Fruit fly (Drosophila melanogaster): ENCODE data around the gene CG10097.

CG10097 gene

dm6 chr3R:12425510-12426309, 29.9 kb upstream of the CG10097 start, which contains the start of gene Pp1-87B (continued):
- TF ChIP-seq CG10543 (GFP tag; optimal IDR thresholded peaks at IDR 0.05) (peak; percentile 53), CG43689 (GFP tag; IDR thresholded peaks at IDR 0.05) (no peak), CTCF (GFP tag; optimal IDR thresholded peaks at IDR 0.05) (no peak), CG31441 (GFP tag; IDR thresholded peaks at IDR 0.05) (peak; percentile 25; the same call in 1 of the 2 replicates), CG9609 (GFP tag; optimal IDR thresholded peaks at IDR 0.05) (peak; percentile 30), dm (GFP tag; optimal IDR thresholded peaks at IDR 0.05) (peak; percentile 89), CG17186 (GFP tag; optimal IDR thresholded peaks at IDR 0.05) (peak; percentile 54), Dip2 (GFP tag; IDR thresholded peaks at IDR 0.05) (no peak), CG18262 (tag; optimal IDR thresholded peaks at IDR 0.05) (peak; percentile 34), Usf (GFP tag; optimal IDR thresholded peaks at IDR 0.05) (peak; percentile 29), Stat92E (GFP tag; optimal IDR thresholded peaks at IDR 0.05) (peak in 1 of 3 experiments; percentile 16), NK7.1 (GFP tag; optimal IDR thresholded peaks at IDR 0.05) (no peak), Abd-B (GFP tag; optimal IDR thresholded peaks at IDR 0.05) (peak; percentile 30), cwo (GFP tag; optimal IDR thresholded peaks at IDR 0.05) (no peak), nmo (GFP tag; optimal IDR thresholded peaks at IDR 0.05) (peak; percentile 72), toy (GFP tag; IDR thresholded peaks at IDR 0.05) (no peak), CG2116 (GFP tag; optimal IDR thresholded peaks at IDR 0.05) (peak; percentile 66), CG14710 (tag; optimal IDR thresholded peaks at IDR 0.05) (peak; percentile 76), CG8944 (GFP tag; optimal IDR thresholded peaks at IDR 0.05) (no peak), Fer1 (GFP tag; optimal IDR thresholded peaks at IDR 0.05) (peak; percentile 14), CG13775 (GFP tag; optimal IDR thresholded peaks at IDR 0.05) (peak; percentile 34), CG7786 (GFP tag; optimal IDR thresholded peaks at IDR 0.05) (peak; percentile 2), h (optimal IDR thresholded peaks at IDR 0.05) (no peak), NC2α (GFP tag; optimal IDR thresholded peaks at IDR 0.05) (no peak), eyg (GFP tag; optimal IDR thresholded peaks at IDR 0.05) (no peak), scrt (GFP tag; optimal IDR thresholded peaks at IDR 0.05) (no peak), rib (GFP tag; IDR thresholded peaks at IDR 0.05) (no peak), CG2875 (GFP tag; optimal IDR thresholded peaks at IDR 0.05) (no peak), CG34422 (GFP tag; IDR thresholded peaks at IDR 0.05) (peak; percentile 31; the same call in 1 of the 3 replicates), CG34376 (GFP tag; optimal IDR thresholded peaks at IDR 0.05) (peak; percentile 9), CG14050 (GFP tag; IDR thresholded peaks at IDR 0.05) (no peak), ato (GFP tag; IDR thresholded peaks at IDR 0.05; ENCODE audit: partially characterized antibody) (no peak)

dm6 chr3R:12423997-12424396, 28.2 kb upstream of the CG10097 start:
- TF ChIP-seq CG13624 (GFP tag; optimal IDR thresholded peaks at IDR 0.05) (no peak), Ets65A (GFP tag) (peak; percentile 44), CG8089 (GFP tag; optimal IDR thresholded peaks at IDR 0.05) (no peak), Xbp1 (GFP tag; optimal IDR thresholded peaks at IDR 0.05) (no peak), bigmax (GFP tag; optimal IDR thresholded peaks at IDR 0.05) (no peak), CG6854 (GFP tag; optimal IDR thresholded peaks at IDR 0.05) (no peak), prd (optimal IDR thresholded peaks at IDR 0.05) (no peak), prd (GFP tag; IDR thresholded peaks at IDR 0.05) (no peak), sna (GFP tag; IDR thresholded peaks at IDR 0.05; ENCODE audit: partially characterized antibody) (no peak), CG12942 (GFP tag; optimal IDR thresholded peaks at IDR 0.05) (no peak), CG17802 (tag; optimal IDR thresholded peaks at IDR 0.05) (no peak), Atf3 (GFP tag; optimal IDR thresholded peaks at IDR 0.05) (no peak), sr (GFP tag; IDR thresholded peaks at IDR 0.05) (peak; percentile 8; the same call in 1 of the 3 replicates), pan (optimal IDR thresholded peaks at IDR 0.05) (no peak), pan (GFP tag; optimal IDR thresholded peaks at IDR 0.05 in 1 of 2, IDR thresholded peaks at IDR 0.05 in 1 of 2) (no peak), Dad (GFP tag; optimal IDR thresholded peaks at IDR 0.05) (no peak), aop (GFP tag; IDR thresholded peaks at IDR 0.05) (no peak), D (optimal IDR thresholded peaks at IDR 0.05) (no peak), D (GFP tag; optimal IDR thresholded peaks at IDR 0.05) (no peak), CG11085 (GFP tag; IDR thresholded peaks at IDR 0.05) (no peak), unc-4 (GFP tag; IDR thresholded peaks at IDR 0.05; ENCODE audit: partially characterized antibody) (no peak)
